Worm (Caenorhabditis elegans) whole organism, L1 larva: ENCODE results near the gene lury-1.

Experiments used
- C04F5.9 ChIP-seq: sonication (generic microtip); optimal IDR thresholded peaks from 2 replicates; lab custom pipeline; 2016; ENCODE audit warnings: missing genetic modification characterization, missing compliant biosample characterization
- C16A3.4 ChIP-seq: fragments of 150-350 bp; optimal IDR thresholded peaks from 2 replicates; lab custom pipeline; 2014; ENCODE audit warnings: missing biosample characterization, missing genetic modification characterization
- aha-1 ChIP-seq: fragments of 150-350 bp; optimal IDR thresholded peaks from 2 replicates; lab custom pipeline; 2014; ENCODE audit warnings: missing biosample characterization, missing genetic modification characterization
- aly-2 ChIP-seq: fragments of 150-350 bp; optimal IDR thresholded peaks from 2 replicates; lab custom pipeline; 2014; ENCODE audit warnings: missing biosample characterization, missing genetic modification characterization
- blmp-1 ChIP-seq: fragments of 150-350 bp; optimal IDR thresholded peaks from 2 replicates; lab custom pipeline; 2014; ENCODE audit warnings: missing biosample characterization, missing genetic modification characterization
- ceh-63 ChIP-seq: fragments of 200-800 bp; sonication (Bioruptor generic); optimal IDR thresholded peaks from 2 replicates; lab custom pipeline; 2018; ENCODE audit warnings: mild to moderate bottlenecking, missing genetic modification characterization, missing compliant biosample characterization
- ceh-82 ChIP-seq, 3 experiments: fragments of 150-350 bp in 1 of 3; sonication (generic microtip) in 2 of 3; optimal IDR thresholded peaks; 2 replicates each; lab custom pipeline; 2014 to 2017; ENCODE audit warnings: missing biosample characterization in 3 of 3, missing genetic modification characterization in 3 of 3
- ceh-90 ChIP-seq: sonication (generic microtip); optimal IDR thresholded peaks from 2 replicates; lab custom pipeline; 2016; ENCODE audit warnings: missing genetic modification characterization, missing compliant biosample characterization
- ces-1 ChIP-seq: fragments of 150-350 bp; optimal IDR thresholded peaks from 2 replicates; lab custom pipeline; 2014; ENCODE audit warnings: missing biosample characterization, missing genetic modification reagents, missing genetic modification characterization
- dpl-1 ChIP-seq, 3 experiments: fragments of 150-350 bp in 2 of 3; sonication (generic microtip) in 1 of 3; optimal IDR thresholded peaks; 2 replicates each; lab custom pipeline; 2014 to 2017; ENCODE audit warnings: missing biosample characterization in 3 of 3, missing genetic modification characterization in 3 of 3, missing genetic modification reagents in 3 of 3
- dsc-1 ChIP-seq: sonication (generic microtip); optimal IDR thresholded peaks from 2 replicates; lab custom pipeline; 2016; ENCODE audit warnings: mild to moderate bottlenecking, missing genetic modification characterization, missing compliant biosample characterization
- efl-1 ChIP-seq, 4 experiments: fragments of 150-350 bp; optimal IDR thresholded peaks in 3 of 4; peaks in 1 of 4; 1 replicate in 1 of 4; 2 replicates in 3 of 4; lab custom pipeline; 2014; ENCODE audit warnings: missing biosample characterization in 2 of 4, missing genetic modification characterization in 2 of 4, missing genetic modification reagents in 2 of 4
- elt-2 ChIP-seq: sonication (generic microtip); optimal IDR thresholded peaks from 2 replicates; lab custom pipeline; 2016; ENCODE audit warnings: missing genetic modification characterization, mild to moderate bottlenecking, inconsistent platforms, missing compliant biosample characterization, missing genetic modification reagents
- elt-3 ChIP-seq, 6 experiments: fragments of 150-350 bp in 1 of 6; sonication (generic microtip); optimal IDR thresholded peaks; 2 replicates each; lab custom pipeline; 2017 to 2018; ENCODE audit warnings: missing biosample characterization in 6 of 6, missing genetic modification characterization in 6 of 6, inconsistent platforms in 1 of 6
- fkh-8 ChIP-seq: sonication (generic microtip); optimal IDR thresholded peaks from 2 replicates; lab custom pipeline; 2016; ENCODE audit warnings: mild to moderate bottlenecking, missing genetic modification characterization, missing compliant biosample characterization
- hpl-2 ChIP-seq: fragments of 150-350 bp; optimal IDR thresholded peaks from 2 replicates; lab custom pipeline; 2014; ENCODE audit warnings: missing biosample characterization, missing genetic modification reagents, missing genetic modification characterization
- isw-1 ChIP-seq: fragments of 200-800 bp; sonication (Bioruptor generic); IDR thresholded peaks from 2 replicates; pipeline ENCODE4 v1.3.6; 2022; ENCODE audit warnings: missing genetic modification characterization, missing compliant biosample characterization
- lin-13 ChIP-seq: fragments of 150-350 bp; optimal IDR thresholded peaks from 2 replicates; lab custom pipeline; 2014; ENCODE audit warnings: missing biosample characterization, missing genetic modification reagents, missing genetic modification characterization
- lin-14 ChIP-seq: fragments of 200-800 bp; sonication (Bioruptor generic); optimal IDR thresholded peaks from 2 replicates; lab custom pipeline; 2018; ENCODE audit warnings: mild to moderate bottlenecking, missing genetic modification characterization, moderate library complexity, missing compliant biosample characterization
- lin-15B ChIP-seq: fragments of 150-350 bp; sonication (generic microtip); optimal IDR thresholded peaks from 3 replicates; lab custom pipeline; 2014; ENCODE audit warnings: missing biosample characterization, missing genetic modification characterization
- mdl-1 ChIP-seq, 2 experiments: fragments of 150-350 bp; optimal IDR thresholded peaks; 2 replicates each; lab custom pipeline; 2014 to 2017; ENCODE audit warnings: missing biosample characterization in 2 of 2, missing genetic modification characterization in 2 of 2, inconsistent platforms in 1 of 2
- nhr-11 ChIP-seq: fragments of 150-350 bp; optimal IDR thresholded peaks from 2 replicates; lab custom pipeline; 2014; ENCODE audit warnings: missing biosample characterization, missing genetic modification characterization
- nhr-19 ChIP-seq: fragments of 200-800 bp; sonication (Bioruptor generic); conservative IDR thresholded peaks from 2 replicates; pipeline ENCODE4 v1.3.6; 2022; ENCODE audit warnings: missing genetic modification characterization, missing compliant biosample characterization
- nhr-237 ChIP-seq: fragments of 150-350 bp; optimal IDR thresholded peaks from 2 replicates; lab custom pipeline; 2014; ENCODE audit warnings: missing biosample characterization, missing genetic modification characterization
- nhr-47 ChIP-seq: sonication (generic microtip); optimal IDR thresholded peaks from 2 replicates; lab custom pipeline; 2016; ENCODE audit warnings: mild to moderate bottlenecking, missing genetic modification characterization, moderate library complexity, missing compliant biosample characterization
- nhr-85 ChIP-seq: sonication (generic microtip); peaks from one replicate; lab custom pipeline; 2016; ENCODE audit warnings: missing genetic modification characterization, inconsistent platforms, missing compliant biosample characterization
- rnt-1 ChIP-seq: sonication (generic microtip); optimal IDR thresholded peaks from 2 replicates; lab custom pipeline; 2016; ENCODE audit warnings: mild to moderate bottlenecking, missing genetic modification characterization, moderate library complexity, missing compliant biosample characterization
- snpc-4 ChIP-seq: fragments of 150-350 bp; optimal IDR thresholded peaks from 2 replicates; lab custom pipeline; 2014; ENCODE audit warnings: missing biosample characterization, missing genetic modification characterization
- sox-4 ChIP-seq: sonication (generic microtip); optimal IDR thresholded peaks from 2 replicates; lab custom pipeline; 2016; ENCODE audit warnings: missing genetic modification characterization, missing compliant biosample characterization
- sptf-1 ChIP-seq: fragments of 150-350 bp; optimal IDR thresholded peaks from 2 replicates; lab custom pipeline; 2014; ENCODE audit warnings: missing biosample characterization, missing genetic modification characterization
- sup-37 ChIP-seq: fragments of 200-800 bp; sonication (Bioruptor generic); optimal IDR thresholded peaks from 2 replicates; lab custom pipeline; 2018; ENCODE audit warnings: mild to moderate bottlenecking, missing genetic modification characterization, missing compliant biosample characterization
- swsn-7 ChIP-seq: sonication (generic microtip); optimal IDR thresholded peaks from 2 replicates; lab custom pipeline; 2016; ENCODE audit warnings: missing genetic modification characterization, missing compliant biosample characterization
- tbx-2 ChIP-seq: sonication (generic microtip); optimal IDR thresholded peaks from 2 replicates; lab custom pipeline; 2016; ENCODE audit warnings: missing genetic modification characterization, missing compliant biosample characterization
- tlp-1 ChIP-seq: fragments of 150-350 bp; optimal IDR thresholded peaks from 2 replicates; lab custom pipeline; 2014; ENCODE audit warnings: missing biosample characterization, missing genetic modification characterization
- unc-130 ChIP-seq: fragments of 150-350 bp; optimal IDR thresholded peaks from 2 replicates; lab custom pipeline; 2017; ENCODE audit warnings: missing biosample characterization, missing genetic modification characterization, inconsistent platforms
- unc-30 ChIP-seq: sonication (generic microtip); optimal IDR thresholded peaks from 2 replicates; lab custom pipeline; 2017; ENCODE audit warnings: missing biosample characterization, missing genetic modification characterization
- unc-86 ChIP-seq: sonication (generic microtip); optimal IDR thresholded peaks from 2 replicates; lab custom pipeline; 2016; ENCODE audit warnings: missing genetic modification characterization, missing compliant biosample characterization
- unc-98 ChIP-seq: fragments of 200-800 bp; sonication (Bioruptor generic); IDR thresholded peaks from 2 replicates; pipeline ENCODE4 v1.3.6; 2022; ENCODE audit warnings: missing genetic modification characterization, missing compliant biosample characterization
- zag-1 ChIP-seq: fragments of 150-350 bp; optimal IDR thresholded peaks from 2 replicates; lab custom pipeline; 2014; ENCODE audit warnings: missing biosample characterization, missing genetic modification characterization
- zip-4 ChIP-seq: fragments of 200-800 bp; sonication (Bioruptor generic); optimal IDR thresholded peaks from 2 replicates; lab custom pipeline; 2018; ENCODE audit warnings: mild to moderate bottlenecking, missing genetic modification characterization, moderate library complexity, missing compliant biosample characterization

lury-1 gene

DNA sequence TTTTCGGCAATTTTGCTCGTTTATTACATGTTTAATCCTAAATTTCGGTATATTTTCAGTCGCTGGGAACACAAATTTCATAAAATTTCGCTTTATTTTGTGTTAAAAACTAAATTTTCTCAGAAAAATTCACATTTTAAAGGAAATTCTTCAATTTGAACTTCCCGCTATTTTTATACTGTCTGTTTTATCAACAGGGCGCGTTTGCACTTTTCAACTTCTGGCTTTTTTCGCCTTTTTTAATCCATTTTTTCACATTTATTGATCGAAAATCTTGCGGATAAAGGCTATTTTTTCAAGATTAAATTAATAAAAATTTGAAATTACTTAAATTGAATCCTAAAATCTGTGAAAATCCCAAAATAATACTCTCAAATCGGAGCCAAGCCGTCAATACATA is 34.1 kb upstream of the lury-1 start (continued):
- TF ChIP-seq elt-2 (peak; percentile 11), tbx-2 (tag; lab: Kevin White, UChicago) (peak; percentile 51), swsn-7 (tag; lab: Kevin White, UChicago) (peak; percentile 37), snpc-4 (tag; lab: Kevin White, UChicago) (peak; percentile 25), ceh-82 (tag; optimal IDR thresholded peaks at IDR 0.05; lab: Kevin White, UChicago) (peak; percentile 0 to 63 (median 22)), nhr-11 (tag; lab: Kevin White, UChicago) (no peak), isw-1 (GFP tag; lab: Robert Waterston, UW) (peak; percentile 30), dsc-1 (tag; lab: Kevin White, UChicago) (peak; percentile 42), ceh-63 (no peak), C04F5.9 (tag; lab: Kevin White, UChicago) (peak; percentile 26), aly-2 (tag; lab: Kevin White, UChicago) (peak; percentile 55), aha-1 (tag; lab: Kevin White, UChicago) (no peak), unc-98 (GFP tag; lab: Robert Waterston, UW) (no peak), rnt-1 (tag; lab: Kevin White, UChicago) (peak; percentile 59), lin-13 (GFP tag; lab: Kevin White, UChicago) (peak; percentile 34)

ce11 chrIII:12152599-12152998 is 33.6 kb upstream of the lury-1 start, which contains the start of gene Y75B8A.7:
Gene Y75B8A.7, plus strand, starts transcription at chrIII:12152899.
- TF ChIP-seq ceh-90 (tag; lab: Kevin White, UChicago): no peak
- peak; percentile 25 for TF ChIP-seq nhr-85 (tag; lab: Kevin White, UChicago)
- no peak for TF ChIP-seq aly-2 (tag; lab: Kevin White, UChicago)

DNA sequence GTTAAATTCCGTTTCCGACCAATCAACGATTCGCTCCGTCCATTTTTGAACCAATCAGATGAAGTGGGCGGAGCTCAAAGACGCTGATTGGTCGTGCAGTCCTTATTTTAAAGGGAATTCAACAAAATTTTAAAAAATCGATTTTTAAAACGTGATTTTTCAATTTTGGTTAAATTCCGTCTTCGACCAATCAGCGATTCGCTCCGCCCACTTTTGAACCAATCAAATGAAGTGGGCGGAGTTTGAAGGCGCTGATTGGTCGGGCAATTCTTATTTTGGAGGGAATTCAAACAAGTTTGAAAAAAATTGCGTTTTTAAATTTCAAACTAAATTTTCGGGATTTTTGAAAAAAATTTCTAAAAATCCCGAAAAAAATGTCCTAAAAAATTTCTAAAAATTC is 32.7 kb upstream of the lury-1 start:
- TF ChIP-seq lin-14 (GFP tag; lab: Kevin White, UChicago): no peak
- no peak for TF ChIP-seq tlp-1 (tag; lab: Kevin White, UChicago)
- TF ChIP-seq nhr-47: no peak
- no peak for TF ChIP-seq elt-3 (tag; optimal IDR thresholded peaks at IDR 0.05; lab: Kevin White, UChicago)
- TF ChIP-seq nhr-237 (tag; lab: Kevin White, UChicago): no peak
- TF ChIP-seq zag-1 (tag; lab: Kevin White, UChicago): no peak
- no peak for TF ChIP-seq sox-4
- no peak for TF ChIP-seq efl-1 (optimal IDR thresholded peaks at IDR 0.05; lab: Kevin White, UChicago)
- no peak for TF ChIP-seq efl-1 (GFP tag; optimal IDR thresholded peaks at IDR 0.05 in 1 of 2; lab: Kevin White, UChicago)

- TF ChIP-seq blmp-1 (tag; lab: Kevin White, UChicago) (no peak), mdl-1 (tag; optimal IDR thresholded peaks at IDR 0.05; lab: Kevin White, UChicago) (no peak), ces-1 (no peak), unc-30 (tag; lab: Kevin White, UChicago) (no peak), C16A3.4 (no peak), ceh-90 (tag; lab: Kevin White, UChicago) (no peak), fkh-8 (no peak), zag-1 (tag; lab: Kevin White, UChicago) (no peak), unc-86 (no peak), zip-4 (no peak), sup-37 (GFP tag; lab: Kevin White, UChicago) (no peak), ceh-63 (no peak), nhr-19 (no peak), dpl-1 (GFP tag; optimal IDR thresholded peaks at IDR 0.05; lab: Kevin White, UChicago) (no peak)
These were observed 30.5 kb upstream of the lury-1 start for ce11 chrIII:12155759-12156158.

DNA sequence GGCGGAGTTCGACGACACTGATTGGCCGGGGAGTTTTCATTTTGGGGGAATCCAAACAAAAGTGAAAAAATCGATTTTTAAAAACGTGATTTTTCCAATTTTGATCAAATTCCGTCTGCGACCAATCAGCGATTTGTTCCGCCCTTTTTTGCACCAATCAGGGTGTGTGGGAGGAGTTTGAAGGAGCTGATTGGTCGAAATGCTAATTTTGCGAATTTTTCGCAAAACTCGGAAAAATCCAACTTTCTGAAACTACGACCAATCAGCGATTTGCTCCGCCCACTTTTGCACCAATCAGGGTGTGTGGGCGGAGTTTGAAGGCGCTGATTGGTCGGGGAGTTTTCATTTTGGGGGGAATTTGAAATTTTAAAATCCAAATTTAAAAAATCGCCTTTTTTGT is 29.6 kb upstream of the lury-1 start:
- TF ChIP-seq lin-15B (tag; lab: Kevin White, UChicago): no peak
- TF ChIP-seq unc-130 (tag; lab: Kevin White, UChicago): no peak
- TF ChIP-seq aha-1 (tag; lab: Kevin White, UChicago): no peak
- no peak for TF ChIP-seq hpl-2 (GFP tag; lab: Kevin White, UChicago)
- TF ChIP-seq sptf-1 (tag; lab: Kevin White, UChicago): no peak
- TF ChIP-seq efl-1 (optimal IDR thresholded peaks at IDR 0.05; lab: Kevin White, UChicago): no peak
- TF ChIP-seq efl-1 (GFP tag; optimal IDR thresholded peaks at IDR 0.05 in 1 of 2; lab: Kevin White, UChicago): peak in 1 of 2 experiments; percentile 6
